1 fruit fly cellular context compared by ENCODE assay signal in the genomic region with DNA sequence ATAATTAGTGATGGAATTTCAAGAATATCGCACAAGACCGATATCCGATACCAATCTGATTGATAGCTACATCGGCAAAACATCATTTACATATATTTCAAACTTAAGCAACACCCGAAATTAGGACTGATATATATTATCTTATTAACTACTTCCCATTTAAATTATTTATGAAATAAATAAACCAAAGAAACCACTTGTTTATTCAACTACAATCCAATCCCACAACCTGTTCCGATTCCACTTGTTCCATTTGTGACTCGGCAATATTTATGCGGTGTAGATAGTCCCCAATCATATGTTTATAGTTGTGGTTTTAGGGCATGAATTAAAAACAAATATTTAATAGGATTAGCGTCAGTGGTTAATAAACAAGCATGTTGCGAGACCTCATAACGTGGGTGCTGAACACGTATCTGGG.
TF ChIP-seq lines count a peak whose summit lies in the region.

A gene (minus strand): TSS at position 6 of the 421 bp plus-strand sequence.
A gene (plus strand): TSS at position 281 of the 421 bp plus-strand sequence.

TF ChIP-seq in whole organism, embryonic, 481 proteins besides CTCF, POLR2A, EP300 and RAD21 (continued from another document):
- TF ChIP-seq CG12299 (tag; optimal IDR thresholded peaks at IDR 0.05; lab: Kevin White, UChicago), result peak; percentile 73
- peak; percentile 82 for TF ChIP-seq CrebB (tag; optimal IDR thresholded peaks at IDR 0.05; lab: Kevin White, UChicago)
- TF ChIP-seq Scr (GFP tag; IDR thresholded peaks at IDR 0.05; lab: Robert Waterston, UW; ENCODE audit: partially characterized antibody), result peak; percentile 92
- peak; percentile 90 for TF ChIP-seq trem (tag; optimal IDR thresholded peaks at IDR 0.05; lab: Kevin White, UChicago)
- TF ChIP-seq slou (GFP tag; optimal IDR thresholded peaks at IDR 0.05; lab: Kevin White, UChicago), result peak; percentile 57
- peak; percentile 68 for TF ChIP-seq CG6254 (GFP tag; optimal IDR thresholded peaks at IDR 0.05; lab: Kevin White, UChicago)
- TF ChIP-seq CG16779 (GFP tag; IDR thresholded peaks at IDR 0.05; lab: Robert Waterston, UW), result no peak
- TF ChIP-seq Atf-2 (GFP tag; optimal IDR thresholded peaks at IDR 0.05; lab: Kevin White, UChicago), result no peak
- no peak for TF ChIP-seq Doc2 (GFP tag; IDR thresholded peaks at IDR 0.05; lab: Robert Waterston, UW)
- peak; percentile 41 for TF ChIP-seq bab2 (GFP tag; optimal IDR thresholded peaks at IDR 0.05; lab: Kevin White, UChicago)
- no peak for TF ChIP-seq dati (GFP tag; IDR thresholded peaks at IDR 0.05; lab: Robert Waterston, UW)
- TF ChIP-seq CG11696 (GFP tag; IDR thresholded peaks at IDR 0.05; lab: Robert Waterston, UW), result peak; percentile 51; the same call in 1 of the 2 replicates
- peak; percentile 58 for TF ChIP-seq CG30403 (GFP tag; optimal IDR thresholded peaks at IDR 0.05; lab: Kevin White, UChicago)
- peak; percentile 1 for TF ChIP-seq kay (GFP tag; optimal IDR thresholded peaks at IDR 0.05; lab: Kevin White, UChicago)
- peak; percentile 67 for TF ChIP-seq seq (GFP tag; IDR thresholded peaks at IDR 0.05; lab: Robert Waterston, UW)
- TF ChIP-seq ab (GFP tag; optimal IDR thresholded peaks at IDR 0.05; lab: Kevin White, UChicago), result no peak
- no peak for TF ChIP-seq Ptx1 (GFP tag; IDR thresholded peaks at IDR 0.05; lab: Robert Waterston, UW)
- TF ChIP-seq Ets97D (GFP tag; optimal IDR thresholded peaks at IDR 0.05; lab: Kevin White, UChicago), result peak; percentile 64
- no peak for TF ChIP-seq gem (tag; optimal IDR thresholded peaks at IDR 0.05; lab: Kevin White, UChicago)
- no peak for TF ChIP-seq mirr (GFP tag; optimal IDR thresholded peaks at IDR 0.05; lab: Kevin White, UChicago)
- TF ChIP-seq CG17568 (GFP tag; optimal IDR thresholded peaks at IDR 0.05; lab: Kevin White, UChicago), result peak; percentile 84
- TF ChIP-seq CG12659 (GFP tag; optimal IDR thresholded peaks at IDR 0.05; lab: Kevin White, UChicago), result peak; percentile 82
- TF ChIP-seq CG14014 (GFP tag; IDR thresholded peaks at IDR 0.05; lab: Robert Waterston, UW), result peak; percentile 35; the same call in 1 of the 2 replicates
- TF ChIP-seq CG13287 (GFP tag; IDR thresholded peaks at IDR 0.05; lab: Robert Waterston, UW; ENCODE audit: partially characterized antibody), result peak; percentile 95
- no peak for TF ChIP-seq CG2202 (tag; optimal IDR thresholded peaks at IDR 0.05; lab: Kevin White, UChicago)
- peak; percentile 58 for TF ChIP-seq BtbVII (GFP tag; optimal IDR thresholded peaks at IDR 0.05; lab: Kevin White, UChicago)
- peak; percentile 49 for TF ChIP-seq CG12236 (GFP tag; optimal IDR thresholded peaks at IDR 0.05; lab: Kevin White, UChicago)
- TF ChIP-seq CG2875 (GFP tag; optimal IDR thresholded peaks at IDR 0.05; lab: Kevin White, UChicago), result peak; percentile 81
- TF ChIP-seq CG31365 (tag; optimal IDR thresholded peaks at IDR 0.05; lab: Kevin White, UChicago), result peak; percentile 62
- no peak for TF ChIP-seq ftz-f1 (GFP tag; optimal IDR thresholded peaks at IDR 0.05; lab: Kevin White, UChicago)
- no peak for TF ChIP-seq abd-A (tag; optimal IDR thresholded peaks at IDR 0.05; lab: Kevin White, UChicago)
- peak; percentile 73 for TF ChIP-seq MBD-R2 (GFP tag; IDR thresholded peaks at IDR 0.05; lab: Robert Waterston, UW)
- TF ChIP-seq so (GFP tag; IDR thresholded peaks at IDR 0.05; lab: Robert Waterston, UW), result no peak
- TF ChIP-seq org-1 (GFP tag; optimal IDR thresholded peaks at IDR 0.05; lab: Kevin White, UChicago), result peak; percentile 36
- TF ChIP-seq NK7.1 (GFP tag; optimal IDR thresholded peaks at IDR 0.05; lab: Kevin White, UChicago), result peak; percentile 16
- TF ChIP-seq CoRest (tag; optimal IDR thresholded peaks at IDR 0.05; lab: Kevin White, UChicago), result no peak
- TF ChIP-seq prd (optimal IDR thresholded peaks at IDR 0.05; lab: Kevin White, UChicago), result no peak
- no peak for TF ChIP-seq prd (GFP tag; IDR thresholded peaks at IDR 0.05; lab: Robert Waterston, UW)
- TF ChIP-seq CG8388 (GFP tag; optimal IDR thresholded peaks at IDR 0.05; lab: Kevin White, UChicago), result no peak
- peak; percentile 75 for TF ChIP-seq CG17912 (GFP tag; optimal IDR thresholded peaks at IDR 0.05; lab: Kevin White, UChicago)
- TF ChIP-seq CG8281 (tag; optimal IDR thresholded peaks at IDR 0.05; lab: Kevin White, UChicago), result no peak
- TF ChIP-seq al (GFP tag; IDR thresholded peaks at IDR 0.05; lab: Robert Waterston, UW), result no peak
- peak; percentile 39 for TF ChIP-seq gfzf (GFP tag; optimal IDR thresholded peaks at IDR 0.05; lab: Kevin White, UChicago)
- TF ChIP-seq sr (GFP tag; IDR thresholded peaks at IDR 0.05; lab: Robert Waterston, UW), result no peak
- no peak; the same call in 1 of the 2 replicates for TF ChIP-seq CG3847 (GFP tag; IDR thresholded peaks at IDR 0.05; lab: Robert Waterston, UW)
- TF ChIP-seq CG13624 (GFP tag; optimal IDR thresholded peaks at IDR 0.05; lab: Kevin White, UChicago), result peak; percentile 27
- peak; percentile 27 for TF ChIP-seq Bteb2 (GFP tag; optimal IDR thresholded peaks at IDR 0.05; lab: Kevin White, UChicago)
- TF ChIP-seq stc (GFP tag; IDR thresholded peaks at IDR 0.05; lab: Robert Waterston, UW), result peak; percentile 42; the same call in 1 of the 2 replicates
- TF ChIP-seq HLH4C (GFP tag; IDR thresholded peaks at IDR 0.05; lab: Robert Waterston, UW; ENCODE audit: partially characterized antibody), result peak; percentile 83
- TF ChIP-seq zen2 (GFP tag; IDR thresholded peaks at IDR 0.05; lab: Robert Waterston, UW; ENCODE audit: partially characterized antibody), result peak; percentile 71; the same call in 2 of the 3 replicates
- peak; percentile 61 for TF ChIP-seq Sry-β (GFP tag; optimal IDR thresholded peaks at IDR 0.05; lab: Kevin White, UChicago)
- TF ChIP-seq bbx (GFP tag; IDR thresholded peaks at IDR 0.05; lab: Robert Waterston, UW; ENCODE audit: partially characterized antibody), result peak; percentile 86
- TF ChIP-seq CG34422 (GFP tag; IDR thresholded peaks at IDR 0.05; lab: Robert Waterston, UW), result peak; percentile 64; the same call in 1 of the 3 replicates
- TF ChIP-seq sim (GFP tag; IDR thresholded peaks at IDR 0.05; lab: Robert Waterston, UW), result no peak
- TF ChIP-seq Adf1 (GFP tag; IDR thresholded peaks at IDR 0.05; lab: Robert Waterston, UW), result no peak
- TF ChIP-seq CG10979 (tag; optimal IDR thresholded peaks at IDR 0.05; lab: Kevin White, UChicago), result no peak
- TF ChIP-seq Abd-B (GFP tag; optimal IDR thresholded peaks at IDR 0.05; lab: Kevin White, UChicago), result no peak
- TF ChIP-seq CG12104 (GFP tag; optimal IDR thresholded peaks at IDR 0.05; lab: Kevin White, UChicago), result peak; percentile 27
- TF ChIP-seq Dip2 (GFP tag; IDR thresholded peaks at IDR 0.05; lab: Robert Waterston, UW), result no peak
- TF ChIP-seq CG17328 (GFP tag; IDR thresholded peaks at IDR 0.05; lab: Robert Waterston, UW), result peak; percentile 51; the same call in 1 of the 2 replicates
- TF ChIP-seq CG12155 (GFP tag; optimal IDR thresholded peaks at IDR 0.05; lab: Kevin White, UChicago), result peak; percentile 47
- peak; percentile 88 for TF ChIP-seq amos (GFP tag; IDR thresholded peaks at IDR 0.05; lab: Robert Waterston, UW; ENCODE audit: partially characterized antibody)
- TF ChIP-seq CG16863 (GFP tag; optimal IDR thresholded peaks at IDR 0.05; lab: Kevin White, UChicago), result peak; percentile 27
- TF ChIP-seq zfh1 (GFP tag; IDR thresholded peaks at IDR 0.05; lab: Robert Waterston, UW), result 0 out of 3 replicates have a peak, but pooled peaks have one; percentile 15
- peak; percentile 96 for TF ChIP-seq pfk (GFP tag; optimal IDR thresholded peaks at IDR 0.05; lab: Kevin White, UChicago)
- peak; percentile 40 for TF ChIP-seq CG7271 (tag; optimal IDR thresholded peaks at IDR 0.05; lab: Kevin White, UChicago)
- TF ChIP-seq YL-1 (GFP tag; optimal IDR thresholded peaks at IDR 0.05; lab: Kevin White, UChicago), result peak; percentile 91
- TF ChIP-seq CG13775 (GFP tag; optimal IDR thresholded peaks at IDR 0.05; lab: Kevin White, UChicago), result peak; percentile 61
- peak; percentile 20 for TF ChIP-seq CG13123 (GFP tag; optimal IDR thresholded peaks at IDR 0.05; lab: Kevin White, UChicago)
- TF ChIP-seq danr (GFP tag; IDR thresholded peaks at IDR 0.05; lab: Robert Waterston, UW), result no peak
- peak; percentile 64 for TF ChIP-seq CG7963 (GFP tag; IDR thresholded peaks at IDR 0.05; lab: Robert Waterston, UW; ENCODE audit: partially characterized antibody)
- TF ChIP-seq Dp (GFP tag; optimal IDR thresholded peaks at IDR 0.05; lab: Kevin White, UChicago), result peak; percentile 33
- peak; percentile 25 for TF ChIP-seq CG15011 (GFP tag; optimal IDR thresholded peaks at IDR 0.05; lab: Kevin White, UChicago)
- no peak for TF ChIP-seq CG10431 (GFP tag; optimal IDR thresholded peaks at IDR 0.05; lab: Kevin White, UChicago)
- TF ChIP-seq E2f2 (GFP tag; IDR thresholded peaks at IDR 0.05; lab: Robert Waterston, UW), result peak; percentile 40; the same call in 1 of the 2 replicates
- no peak for TF ChIP-seq bowl (GFP tag; IDR thresholded peaks at IDR 0.05; lab: Robert Waterston, UW)
- peak; percentile 86 for TF ChIP-seq CG16813 (GFP tag; IDR thresholded peaks at IDR 0.05; lab: Robert Waterston, UW; ENCODE audit: partially characterized antibody)
- peak; percentile 94 for TF ChIP-seq BEAF-32 (GFP tag; optimal IDR thresholded peaks at IDR 0.05; lab: Kevin White, UChicago)
- peak; percentile 89 for TF ChIP-seq inv (GFP tag; IDR thresholded peaks at IDR 0.05; lab: Robert Waterston, UW; ENCODE audit: partially characterized antibody)
- peak; percentile 85 for TF ChIP-seq wek (GFP tag; optimal IDR thresholded peaks at IDR 0.05; lab: Kevin White, UChicago)
- peak; percentile 87 for TF ChIP-seq Opbp (GFP tag; IDR thresholded peaks at IDR 0.05; lab: Robert Waterston, UW; ENCODE audit: partially characterized antibody)
- peak; percentile 60 for TF ChIP-seq Sox100B (GFP tag; optimal IDR thresholded peaks at IDR 0.05; lab: Kevin White, UChicago)
- no peak for TF ChIP-seq CG7745 (tag; optimal IDR thresholded peaks at IDR 0.05; lab: Kevin White, UChicago)
- TF ChIP-seq tna (GFP tag; IDR thresholded peaks at IDR 0.05; lab: Robert Waterston, UW; ENCODE audit: partially characterized antibody), result peak; percentile 69
- peak; percentile 82 for TF ChIP-seq run (tag; optimal IDR thresholded peaks at IDR 0.05; lab: Kevin White, UChicago)
- no peak for TF ChIP-seq Trl (optimal IDR thresholded peaks at IDR 0.05; lab: Kevin White, UChicago)
- TF ChIP-seq Trl (GFP tag; optimal IDR thresholded peaks at IDR 0.05; lab: Kevin White, UChicago), result peak; percentile 24
- peak; percentile 90 for TF ChIP-seq Asciz (GFP tag; optimal IDR thresholded peaks at IDR 0.05; lab: Kevin White, UChicago)
- TF ChIP-seq CG2116 (GFP tag; optimal IDR thresholded peaks at IDR 0.05; lab: Kevin White, UChicago), result peak; percentile 86
- no peak for TF ChIP-seq CG8944 (GFP tag; optimal IDR thresholded peaks at IDR 0.05; lab: Kevin White, UChicago)
- no peak for TF ChIP-seq nmo (GFP tag; optimal IDR thresholded peaks at IDR 0.05; lab: Kevin White, UChicago)
- TF ChIP-seq unc-4 (GFP tag; IDR thresholded peaks at IDR 0.05; lab: Robert Waterston, UW; ENCODE audit: partially characterized antibody), result peak; percentile 92
- no peak for TF ChIP-seq Xbp1 (GFP tag; optimal IDR thresholded peaks at IDR 0.05; lab: Kevin White, UChicago)
- peak; percentile 77; the same call in 2 of the 3 replicates for TF ChIP-seq mld (GFP tag; IDR thresholded peaks at IDR 0.05; lab: Robert Waterston, UW; ENCODE audit: partially characterized antibody)
- TF ChIP-seq zfh2 (GFP tag; optimal IDR thresholded peaks at IDR 0.05; lab: Kevin White, UChicago), result peak; percentile 3
- peak; percentile 67; the same call in 1 of the 2 replicates for TF ChIP-seq CG42726 (GFP tag; IDR thresholded peaks at IDR 0.05; lab: Robert Waterston, UW; ENCODE audit: partially characterized antibody)
- TF ChIP-seq CG8359 (GFP tag; optimal IDR thresholded peaks at IDR 0.05; lab: Kevin White, UChicago; ENCODE audit: borderline replicate concordance), result peak; percentile 50
- peak; percentile 71 for TF ChIP-seq HmgZ (tag; optimal IDR thresholded peaks at IDR 0.05; lab: Kevin White, UChicago)
- no peak for TF ChIP-seq sqz (GFP tag; optimal IDR thresholded peaks at IDR 0.05; lab: Kevin White, UChicago)
- TF ChIP-seq CG1647 (GFP tag; optimal IDR thresholded peaks at IDR 0.05; lab: Kevin White, UChicago), result peak; percentile 57
- TF ChIP-seq schlank (tag; optimal IDR thresholded peaks at IDR 0.05; lab: Kevin White, UChicago), result peak; percentile 69
- peak in 1 of 2 experiments; percentile 61 for TF ChIP-seq tll (GFP tag; optimal IDR thresholded peaks at IDR 0.05; lab: Kevin White, UChicago)
- peak; percentile 100 for TF ChIP-seq CG18764 (GFP tag; optimal IDR thresholded peaks at IDR 0.05; lab: Kevin White, UChicago)
- TF ChIP-seq CG10654 (GFP tag; optimal IDR thresholded peaks at IDR 0.05; lab: Kevin White, UChicago), result peak; percentile 7
- peak; percentile 48; the same call in 1 of the 2 replicates for TF ChIP-seq CG5953 (GFP tag; IDR thresholded peaks at IDR 0.05; lab: Robert Waterston, UW)
- TF ChIP-seq CG4854 (GFP tag; optimal IDR thresholded peaks at IDR 0.05; lab: Kevin White, UChicago), result peak; percentile 69
- peak; percentile 18 for TF ChIP-seq NC2β (GFP tag; optimal IDR thresholded peaks at IDR 0.05; lab: Kevin White, UChicago)
- peak; percentile 61 for TF ChIP-seq CG17186 (GFP tag; optimal IDR thresholded peaks at IDR 0.05; lab: Kevin White, UChicago)
- peak; percentile 86 for TF ChIP-seq Sry-δ (GFP tag; optimal IDR thresholded peaks at IDR 0.05; lab: Kevin White, UChicago)
TF ChIP-seq in whole organism, embryonic: peak in this region for 161.
